Worm (Caenorhabditis elegans) whole organism, L4 larva: Measurements from ENCODE around the gene atg-13.

Experiments
- F44E2.7 ChIP-seq: fragments of 200-800 bp; sonication (Bioruptor generic); IDR thresholded peaks from 2 replicates; pipeline ENCODE4 v2.1.2; 2022; ENCODE audit warnings: missing genetic modification characterization, missing compliant biosample characterization
- F49E8.2 ChIP-seq: sonication (generic microtip); optimal IDR thresholded peaks from 2 replicates; lab custom pipeline; 2016; ENCODE audit warnings: missing compliant biosample characterization, mild to moderate bottlenecking, missing genetic modification characterization, borderline replicate concordance
- Y105C5A.15 ChIP-seq: fragments of 200-800 bp; sonication (Bioruptor generic); IDR thresholded peaks from 2 replicates; pipeline ENCODE4 v1.3.6; 2022; ENCODE audit warnings: missing genetic modification characterization, missing compliant biosample characterization
- Y5F2A.4 ChIP-seq: fragments of 200-800 bp; sonication (Bioruptor generic); optimal IDR thresholded peaks from 2 replicates; lab custom pipeline; 2018; ENCODE audit warnings: mild to moderate bottlenecking, missing genetic modification characterization, missing compliant biosample characterization
- Y75B8A.6 ChIP-seq: fragments of 200-800 bp; sonication (Bioruptor generic); IDR thresholded peaks from 2 replicates; pipeline ENCODE4 v1.3.6; 2022; ENCODE audit warnings: missing genetic modification reagents, missing genetic modification characterization, missing compliant biosample characterization
- aha-1 ChIP-seq: fragments of 150-350 bp; peaks from one replicate; lab custom pipeline; 2014; ENCODE audit warnings: missing biosample characterization, missing genetic modification characterization
- ceh-20 ChIP-seq: fragments of 200-800 bp; sonication (Bioruptor generic); IDR thresholded peaks from 2 replicates; pipeline ENCODE4 v1.3.6; 2022; ENCODE audit warnings: missing genetic modification reagents, missing genetic modification characterization, missing compliant biosample characterization
- ceh-32 ChIP-seq: sonication (generic microtip); optimal IDR thresholded peaks from 2 replicates; lab custom pipeline; 2016; ENCODE audit warnings: mild to moderate bottlenecking, missing genetic modification characterization, missing compliant biosample characterization; ENCODE audit not compliant: poor library complexity
- daf-12 ChIP-seq: fragments of 150-350 bp; optimal IDR thresholded peaks from 2 replicates; lab custom pipeline; 2014; ENCODE audit warnings: missing biosample characterization, missing genetic modification reagents, missing genetic modification characterization
- daf-16 ChIP-seq, 3 experiments: sonication (generic microtip); optimal IDR thresholded peaks; 2 replicates each; lab custom pipeline; 2016 to 2017; ENCODE audit warnings: missing genetic modification characterization in 3 of 3, missing genetic modification reagents in 3 of 3, mild to moderate bottlenecking in 2 of 3, missing compliant biosample characterization in 2 of 3, missing biosample characterization in 1 of 3, moderate library complexity in 1 of 3
- daf-19 ChIP-seq: fragments of 200-800 bp; sonication (Bioruptor generic); conservative IDR thresholded peaks from 2 replicates; pipeline ENCODE4 v1.3.6; 2022; ENCODE audit warnings: missing genetic modification characterization, missing compliant biosample characterization
- dmd-6 ChIP-seq: fragments of 200-800 bp; sonication (Bioruptor generic); IDR thresholded peaks from 2 replicates; pipeline ENCODE4 v1.3.6; 2022; ENCODE audit warnings: missing genetic modification reagents, missing genetic modification characterization, missing compliant biosample characterization
- dmd-8 ChIP-seq: fragments of 200-800 bp; sonication (Bioruptor generic); IDR thresholded peaks from 2 replicates; pipeline ENCODE4 v1.3.6; 2022; ENCODE audit warnings: missing genetic modification characterization, missing compliant biosample characterization
- dmd-9 ChIP-seq: fragments of 200-800 bp; sonication (Bioruptor generic); IDR thresholded peaks from 2 replicates; pipeline ENCODE4 v1.3.6; 2022; ENCODE audit warnings: missing genetic modification reagents, missing genetic modification characterization, missing compliant biosample characterization
- dpl-1 ChIP-seq: fragments of 150-350 bp; optimal IDR thresholded peaks from 2 replicates; lab custom pipeline; 2014; ENCODE audit warnings: missing biosample characterization, missing genetic modification reagents, missing genetic modification characterization
- duxl-1 ChIP-seq: sonication (generic microtip); optimal IDR thresholded peaks from 2 replicates; lab custom pipeline; 2016; ENCODE audit warnings: mild to moderate bottlenecking, missing genetic modification characterization, moderate library complexity, missing compliant biosample characterization; ENCODE audit not compliant: poor library complexity
- dve-1 ChIP-seq: sonication (generic microtip); optimal IDR thresholded peaks from 2 replicates; lab custom pipeline; 2017; ENCODE audit warnings: antibody characterized with exemption, mild to moderate bottlenecking, missing genetic modification characterization, missing compliant biosample characterization; ENCODE audit not compliant: insufficient read depth
- fos-1 ChIP-seq: fragments of 150-350 bp; optimal IDR thresholded peaks from 2 replicates; lab custom pipeline; 2014; ENCODE audit warnings: missing biosample characterization, missing genetic modification characterization
- hlh-11 ChIP-seq: fragments of 200-800 bp; sonication (Bioruptor generic); optimal IDR thresholded peaks from 2 replicates; lab custom pipeline; 2018; ENCODE audit warnings: mild to moderate bottlenecking, missing genetic modification characterization, missing compliant biosample characterization
- hlh-30 ChIP-seq: sonication (generic microtip); optimal IDR thresholded peaks from 2 replicates; lab custom pipeline; 2017; ENCODE audit warnings: antibody characterized with exemption, mild to moderate bottlenecking, missing genetic modification characterization, missing compliant biosample characterization; ENCODE audit not compliant: insufficient read depth
- hmg-1.1 ChIP-seq: fragments of 200-800 bp; sonication (Bioruptor generic); IDR thresholded peaks from 2 replicates; pipeline ENCODE4 v1.3.6; 2022; ENCODE audit warnings: missing genetic modification reagents, missing genetic modification characterization, missing compliant biosample characterization
- lim-7 ChIP-seq: fragments of 200-800 bp; sonication (Bioruptor generic); IDR thresholded peaks from 2 replicates; pipeline ENCODE4 v1.3.6; 2022; ENCODE audit warnings: missing genetic modification characterization, missing compliant biosample characterization
- lin-13 ChIP-seq: fragments of 150-350 bp; optimal IDR thresholded peaks from 2 replicates; lab custom pipeline; 2014; ENCODE audit warnings: missing biosample characterization, missing genetic modification reagents, missing genetic modification characterization
- lin-15B ChIP-seq: fragments of 150-350 bp; sonication (generic microtip); optimal IDR thresholded peaks from 3 replicates; lab custom pipeline; 2014; ENCODE audit warnings: missing biosample characterization, missing genetic modification characterization
- lin-38 ChIP-seq: fragments of 200-800 bp; sonication (Bioruptor generic); IDR thresholded peaks from 2 replicates; pipeline ENCODE4 v1.3.6; 2022; ENCODE audit warnings: missing genetic modification reagents, missing genetic modification characterization, missing compliant biosample characterization
- lir-3 ChIP-seq: sonication (generic microtip); optimal IDR thresholded peaks from 2 replicates; lab custom pipeline; 2016; ENCODE audit warnings: mild to moderate bottlenecking, missing genetic modification characterization, missing compliant biosample characterization
- lsy-2 ChIP-seq, 2 experiments: fragments of 150-350 bp in 1 of 2; sonication (generic microtip) in 1 of 2; optimal IDR thresholded peaks; 2 replicates each; lab custom pipeline; 2014 to 2017; ENCODE audit warnings: missing biosample characterization in 2 of 2, missing genetic modification characterization in 2 of 2
- mep-1 ChIP-seq: fragments of 150-350 bp; sonication (generic microtip); optimal IDR thresholded peaks from 3 replicates; lab custom pipeline; 2014; ENCODE audit warnings: missing biosample characterization, missing genetic modification characterization
- mxl-3 ChIP-seq: fragments of 200-800 bp; sonication (Bioruptor generic); optimal IDR thresholded peaks from 2 replicates; lab custom pipeline; 2018; ENCODE audit warnings: mild to moderate bottlenecking, missing genetic modification characterization, missing compliant biosample characterization
- nhr-10 ChIP-seq: fragments of 150-350 bp; optimal IDR thresholded peaks from 2 replicates; lab custom pipeline; 2014; ENCODE audit warnings: missing biosample characterization, missing genetic modification characterization
- nhr-102 ChIP-seq: sonication (generic microtip); optimal IDR thresholded peaks from 2 replicates; lab custom pipeline; 2016; ENCODE audit warnings: mild to moderate bottlenecking, missing genetic modification characterization, moderate library complexity, missing compliant biosample characterization
- nhr-42 ChIP-seq: fragments of 200-800 bp; sonication (Bioruptor generic); IDR thresholded peaks from 2 replicates; pipeline ENCODE4 v1.3.6; 2022; ENCODE audit warnings: missing genetic modification characterization, missing compliant biosample characterization
- nhr-6 ChIP-seq: fragments of 150-350 bp; optimal IDR thresholded peaks from 2 replicates; lab custom pipeline; 2014; ENCODE audit warnings: missing biosample characterization, missing genetic modification characterization
- php-3 ChIP-seq: fragments of 200-800 bp; sonication (Bioruptor generic); IDR thresholded peaks from 2 replicates; pipeline ENCODE4 v1.3.6; 2022; ENCODE audit warnings: missing genetic modification reagents, missing genetic modification characterization, missing compliant biosample characterization
- pqm-1 ChIP-seq: sonication (generic microtip); optimal IDR thresholded peaks from 2 replicates; lab custom pipeline; 2017; ENCODE audit warnings: missing biosample characterization, missing genetic modification characterization
- saeg-2 ChIP-seq: fragments of 200-800 bp; sonication (Bioruptor generic); IDR thresholded peaks from 2 replicates; pipeline ENCODE4 v1.3.6; 2022; ENCODE audit warnings: missing genetic modification reagents, missing genetic modification characterization, missing compliant biosample characterization
- skn-1 ChIP-seq: fragments of 150-350 bp; optimal IDR thresholded peaks from 2 replicates; lab custom pipeline; 2014; ENCODE audit warnings: missing biosample characterization, missing genetic modification characterization
- spr-1 ChIP-seq: sonication (generic microtip); optimal IDR thresholded peaks from 2 replicates; lab custom pipeline; 2016; ENCODE audit warnings: mild to moderate bottlenecking, missing genetic modification characterization, missing compliant biosample characterization
- spr-3 ChIP-seq: fragments of 200-800 bp; sonication (Bioruptor generic); optimal IDR thresholded peaks from 2 replicates; lab custom pipeline; 2018; ENCODE audit warnings: mild to moderate bottlenecking, missing genetic modification characterization, missing compliant biosample characterization
- tag-97 ChIP-seq: fragments of 200-800 bp; sonication (Bioruptor generic); IDR thresholded peaks from 2 replicates; pipeline ENCODE4 v1.3.6; 2022; ENCODE audit warnings: missing genetic modification characterization, missing compliant biosample characterization
- unc-62 ChIP-seq, 3 experiments: fragments of 150-350 bp in 1 of 3; sonication (generic microtip); optimal IDR thresholded peaks in 2 of 3; peaks in 1 of 3; 1 replicate in 1 of 3; 2 replicates in 2 of 3; lab custom pipeline; 2014 to 2017; ENCODE audit warnings: missing biosample characterization in 3 of 3, missing genetic modification characterization in 3 of 3, missing genetic modification reagents in 3 of 3, missing genotype in 1 of 3
- zip-2 ChIP-seq: fragments of 150-350 bp; optimal IDR thresholded peaks from 2 replicates; lab custom pipeline; 2014; ENCODE audit warnings: missing biosample characterization, missing genetic modification characterization

Gene atg-13

DNA sequence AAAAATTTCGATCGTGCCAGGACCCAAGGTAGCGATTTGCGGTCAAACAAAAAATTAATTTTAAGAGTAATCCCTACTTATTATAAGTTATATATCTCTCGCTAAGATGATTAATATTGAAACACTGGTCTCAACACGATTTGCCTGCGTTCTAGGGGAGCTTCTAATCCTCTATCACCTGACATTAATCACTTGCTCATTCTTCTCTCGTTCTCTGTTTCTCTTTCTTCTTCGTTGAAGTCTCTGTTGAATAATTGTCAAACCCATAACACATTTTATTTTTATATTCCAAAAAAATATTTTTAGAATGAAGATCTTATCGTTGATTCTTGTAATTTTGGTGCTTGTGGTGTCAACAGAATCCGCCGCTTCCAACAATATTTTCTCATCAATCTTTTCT is 2.8 kb downstream of the atg-13 start, which contains the start of gene D2007.1:
TSS of gene D2007.1 (plus strand) at position 301 of the 400 bp plus-strand sequence.
- TF ChIP-seq Y5F2A.4 (GFP tag; lab: Kevin White, UChicago): no peak
- TF ChIP-seq fos-1: no peak
- no peak for TF ChIP-seq lir-3 (tag; lab: Kevin White, UChicago)
- peak; percentile 35 for TF ChIP-seq hlh-30 (tag; lab: Kevin White, UChicago)
- no peak for TF ChIP-seq pqm-1 (tag; lab: Kevin White, UChicago)
- peak in 1 of 2 experiments; percentile 42 for TF ChIP-seq unc-62 (GFP tag; optimal IDR thresholded peaks at IDR 0.05 in 1 of 2; lab: Kevin White, UChicago)
- no peak for TF ChIP-seq unc-62 (tag; optimal IDR thresholded peaks at IDR 0.05; lab: Kevin White, UChicago)
- TF ChIP-seq lsy-2 (tag; optimal IDR thresholded peaks at IDR 0.05; lab: Kevin White, UChicago): peak in 1 of 2 experiments; percentile 20
- no peak for TF ChIP-seq tag-97
- TF ChIP-seq skn-1 (tag; lab: Kevin White, UChicago): no peak
- no peak for TF ChIP-seq daf-12
- TF ChIP-seq F49E8.2: no peak
- peak; percentile 8 for TF ChIP-seq mep-1
- TF ChIP-seq saeg-2 (GFP tag; lab: Robert Waterston, UW): no peak
- no peak for TF ChIP-seq F44E2.7 (GFP tag; lab: Robert Waterston, UW)

DNA sequence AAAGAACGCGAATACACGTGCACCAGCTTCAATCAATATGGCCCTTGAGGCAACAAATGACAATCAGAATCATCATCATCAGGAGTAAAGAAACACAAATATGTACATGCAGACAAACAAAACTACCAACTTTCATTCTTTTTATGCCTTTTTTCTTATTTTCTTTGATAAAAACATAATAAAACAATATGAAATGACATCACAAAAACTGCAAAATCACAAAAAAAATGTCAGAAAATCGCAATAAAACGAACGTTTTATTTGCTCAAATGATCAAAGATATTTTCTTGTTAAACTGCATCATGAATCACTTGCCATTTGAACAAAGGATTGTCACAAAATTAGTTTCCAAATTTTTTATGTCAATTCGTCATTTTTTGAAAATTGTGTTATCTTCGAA is 3.6 kb downstream of the atg-13 start:
- TF ChIP-seq lim-7 (GFP tag; lab: Robert Waterston, UW) (no peak), daf-12 (no peak), mxl-3 (GFP tag; lab: Kevin White, UChicago) (no peak), dmd-9 (GFP tag; lab: Robert Waterston, UW) (no peak), duxl-1 (tag; lab: Kevin White, UChicago) (no peak), nhr-42 (GFP tag; lab: Robert Waterston, UW) (no peak), daf-16 (GFP tag; optimal IDR thresholded peaks at IDR 0.05; lab: Kevin White, UChicago) (no peak), daf-16 (tag; optimal IDR thresholded peaks at IDR 0.05; lab: Kevin White, UChicago) (peak; percentile 51), ceh-32 (tag; lab: Kevin White, UChicago) (no peak), php-3 (GFP tag; lab: Robert Waterston, UW) (peak; percentile 88; the same call in 1 of the 2 replicates), hlh-11 (tag; lab: Kevin White, UChicago) (peak; percentile 29), dpl-1 (peak; percentile 22), hlh-30 (tag; lab: Kevin White, UChicago) (peak; percentile 25), dmd-6 (GFP tag; lab: Robert Waterston, UW) (peak; percentile 11; the same call in 1 of the 2 replicates), ceh-20 (no peak), tag-97 (no peak), fos-1 (no peak), dmd-8 (no peak), pqm-1 (tag; lab: Kevin White, UChicago) (peak; percentile 55), dve-1 (peak; percentile 37), spr-3 (GFP tag; lab: Kevin White, UChicago) (no peak), lin-38 (GFP tag; lab: Robert Waterston, UW) (no peak), spr-1 (tag; lab: Kevin White, UChicago) (no peak)

DNA sequence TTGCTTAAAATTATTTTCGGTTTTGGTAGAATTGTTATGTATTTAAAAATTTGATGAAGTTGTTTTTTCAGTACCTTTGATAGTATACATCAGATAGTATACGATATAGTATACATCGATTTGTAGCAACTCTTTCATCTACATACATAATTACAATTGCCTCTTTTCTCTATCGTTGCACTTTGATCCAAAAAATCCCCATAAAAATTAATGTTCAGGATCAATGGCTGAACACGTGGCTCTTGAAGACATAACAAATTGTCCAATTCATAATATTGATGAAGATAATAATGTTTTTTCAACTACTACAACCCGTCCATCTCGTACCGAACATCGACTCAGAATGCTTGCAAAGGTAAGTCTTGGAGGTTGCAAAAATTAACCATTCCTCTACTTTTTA is 9.2 kb downstream of the atg-13 start, which contains the start of gene D2007.2:
TSS of gene D2007.2 (plus strand) at position 213 of the 400 bp plus-strand sequence.
- TF ChIP-seq lir-3 (tag; lab: Kevin White, UChicago): no peak

- TF ChIP-seq daf-19 (GFP tag; lab: Robert Waterston, UW) (no peak), Y75B8A.6 (GFP tag; lab: Robert Waterston, UW) (no peak), hlh-30 (tag; lab: Kevin White, UChicago) (no peak), unc-62 (GFP tag; optimal IDR thresholded peaks at IDR 0.05 in 1 of 2; lab: Kevin White, UChicago) (peak in 1 of 2 experiments; percentile 61), unc-62 (tag; optimal IDR thresholded peaks at IDR 0.05; lab: Kevin White, UChicago) (no peak), zip-2 (tag; lab: Kevin White, UChicago) (no peak), Y105C5A.15 (GFP tag; lab: Robert Waterston, UW) (no peak), lin-15B (tag; lab: Kevin White, UChicago) (no peak), dpl-1 (no peak), nhr-10 (tag; lab: Kevin White, UChicago) (no peak), nhr-102 (tag; lab: Kevin White, UChicago) (no peak), nhr-6 (tag; lab: Kevin White, UChicago) (no peak), ceh-20 (peak; percentile 54; the same call in 1 of the 2 replicates), lin-13 (no peak), dmd-9 (GFP tag; lab: Robert Waterston, UW) (no peak), fos-1 (no peak), hmg-1.1 (GFP tag; lab: Robert Waterston, UW) (0 out of 2 replicates have a peak, but pooled peaks have one; percentile 14), F49E8.2 (no peak), aha-1 (tag; lab: Kevin White, UChicago) (no peak), tag-97 (no peak)
Measured at ce11 chrIII:8145971-8146370, 12.0 kb downstream of the atg-13 start.
